Fruit fly (Drosophila melanogaster) whole organism, prepupa: ENCODE results near the gene CG31523.

Experiments
- Eip78C ChIP-seq: fragments of 200-800 bp; sonication (Bioruptor generic); peaks from one replicate; lab custom pipeline; 2016; ENCODE audit warnings: missing biosample characterization, missing genetic modification characterization
- OdsH ChIP-seq: fragments of 200-800 bp; sonication (Bioruptor generic); optimal IDR thresholded peaks from 3 replicates; lab custom pipeline; 2016; ENCODE audit warnings: missing biosample characterization, missing genetic modification characterization

- TF ChIP-seq OdsH (GFP tag; lab: Kevin White, UChicago) (no peak), Eip78C (GFP tag; lab: Kevin White, UChicago) (no peak)
Measured at dm6 chr3R:4472694-4472975, 6.4 kb downstream of the CG31523 start.
